In genomic region chr3R:5647705-5648568, dm6 we compare ENCODE assay signal across 5 fruit fly cellular contexts.
A peak's percentile ranks its signal among the peaks of the same experiment; 100 is the strongest.
TF ChIP-seq lines count a peak whose summit lies in the region.

No protein-coding gene starts in this region.

- no peak for TF ChIP-seq CTCF in whole organism, embryonic (GFP tag; optimal IDR thresholded peaks at IDR 0.05; lab: Kevin White, UChicago)

TF ChIP-seq in whole organism, adult, 20 proteins besides CTCF, POLR2A, EP300 and RAD21 (continues in another document):
- TF ChIP-seq CG12768 (GFP tag; optimal IDR thresholded peaks at IDR 0.05; lab: Kevin White, UChicago) (peak; percentile 15), CG7101 (tag; optimal IDR thresholded peaks at IDR 0.05; lab: Kevin White, UChicago) (peak; percentile 22), tj (GFP tag; optimal IDR thresholded peaks at IDR 0.05; lab: Kevin White, UChicago) (peak; percentile 25), CG7045 (GFP tag; optimal IDR thresholded peaks at IDR 0.05; lab: Kevin White, UChicago) (no peak), pad (GFP tag; optimal IDR thresholded peaks at IDR 0.05; lab: Kevin White, UChicago) (peak; percentile 26), cnc (optimal IDR thresholded peaks at IDR 0.05; lab: Kevin White, UChicago) (no peak), cic (GFP tag; optimal IDR thresholded peaks at IDR 0.05; lab: Kevin White, UChicago) (no peak), CG1620 (GFP tag; optimal IDR thresholded peaks at IDR 0.05; lab: Kevin White, UChicago) (peak; percentile 4), kay (GFP tag; lab: Kevin White, UChicago; ENCODE audit: borderline replicate concordance) (no peak), CG14711 (tag; optimal IDR thresholded peaks at IDR 0.05; lab: Kevin White, UChicago) (no peak), bab1 (GFP tag; optimal IDR thresholded peaks at IDR 0.05; lab: Kevin White, UChicago) (no peak), Clk (GFP tag; optimal IDR thresholded peaks at IDR 0.05; lab: Kevin White, UChicago) (no peak), CG5204 (GFP tag; optimal IDR thresholded peaks at IDR 0.05; lab: Kevin White, UChicago) (no peak), Mnt (GFP tag; optimal IDR thresholded peaks at IDR 0.05; lab: Kevin White, UChicago) (peak; percentile 41), CG33017 (tag; optimal IDR thresholded peaks at IDR 0.05; lab: Kevin White, UChicago) (peak; percentile 46), Crg-1 (GFP tag; optimal IDR thresholded peaks at IDR 0.05; lab: Kevin White, UChicago) (no peak), toe (GFP tag; optimal IDR thresholded peaks at IDR 0.05; lab: Kevin White, UChicago) (no peak), Hr96 (GFP tag; optimal IDR thresholded peaks at IDR 0.05; lab: Kevin White, UChicago) (no peak), CG11617 (GFP tag; optimal IDR thresholded peaks at IDR 0.05; lab: Kevin White, UChicago) (no peak)

TF ChIP-seq in whole organism, embryonic, 481 proteins besides CTCF, POLR2A, EP300 and RAD21 (continues in another document):
- TF ChIP-seq Lpt (GFP tag; optimal IDR thresholded peaks at IDR 0.05; lab: Kevin White, UChicago) (no peak), Optix (GFP tag; IDR thresholded peaks at IDR 0.05; lab: Robert Waterston, UW) (no peak), CG1832 (GFP tag; optimal IDR thresholded peaks at IDR 0.05; lab: Kevin White, UChicago) (peak; percentile 49), sr (GFP tag; IDR thresholded peaks at IDR 0.05; lab: Robert Waterston, UW) (peak; percentile 85), MBD-R2 (GFP tag; IDR thresholded peaks at IDR 0.05; lab: Robert Waterston, UW) (0 out of 2 replicates have a peak, but pooled peaks have one; percentile 6), Gsc (GFP tag; IDR thresholded peaks at IDR 0.05; lab: Robert Waterston, UW) (no peak), Doc2 (GFP tag; IDR thresholded peaks at IDR 0.05; lab: Robert Waterston, UW) (no peak), cad (GFP tag; optimal IDR thresholded peaks at IDR 0.05; lab: Kevin White, UChicago) (no peak), CG3995 (GFP tag; optimal IDR thresholded peaks at IDR 0.05; lab: Kevin White, UChicago) (no peak), Antp (GFP tag; optimal IDR thresholded peaks at IDR 0.05; lab: Kevin White, UChicago) (no peak), otp (GFP tag; IDR thresholded peaks at IDR 0.05; lab: Robert Waterston, UW) (no peak), ssp (GFP tag; IDR thresholded peaks at IDR 0.05; lab: Robert Waterston, UW) (no peak), CG6813 (GFP tag; optimal IDR thresholded peaks at IDR 0.05; lab: Kevin White, UChicago) (no peak), CG8290 (GFP tag; optimal IDR thresholded peaks at IDR 0.05; lab: Kevin White, UChicago) (no peak), CG8290 (tag; optimal IDR thresholded peaks at IDR 0.05; lab: Kevin White, UChicago) (no peak), bab2 (GFP tag; optimal IDR thresholded peaks at IDR 0.05; lab: Kevin White, UChicago) (no peak), crol (GFP tag; IDR thresholded peaks at IDR 0.05; lab: Robert Waterston, UW) (peak; percentile 72), Poxn (GFP tag; IDR thresholded peaks at IDR 0.05; lab: Robert Waterston, UW) (no peak), Dp (GFP tag; optimal IDR thresholded peaks at IDR 0.05; lab: Kevin White, UChicago) (no peak), Asciz (GFP tag; optimal IDR thresholded peaks at IDR 0.05; lab: Kevin White, UChicago) (no peak)

TF ChIP-seq in whole organism, prepupa, 60 proteins besides CTCF, POLR2A, EP300 and RAD21 (continues in another document):
- peak; percentile 10; the same call in 1 of the 2 replicates for TF ChIP-seq CG15336 (GFP tag; IDR thresholded peaks at IDR 0.05; lab: Robert Waterston, UW)
- TF ChIP-seq esn (GFP tag; optimal IDR thresholded peaks at IDR 0.05; lab: Kevin White, UChicago) = peak; percentile 28
- 0 out of 2 replicates have a peak, but pooled peaks have one; percentile 11 for TF ChIP-seq Gug (GFP tag; IDR thresholded peaks at IDR 0.05; lab: Robert Waterston, UW)
- no peak for TF ChIP-seq CG10631 (GFP tag; optimal IDR thresholded peaks at IDR 0.05; lab: Kevin White, UChicago)
- no peak for TF ChIP-seq CG3919 (GFP tag; optimal IDR thresholded peaks at IDR 0.05; lab: Kevin White, UChicago)
- peak; percentile 18 for TF ChIP-seq Sox14 (GFP tag; optimal IDR thresholded peaks at IDR 0.05; lab: Kevin White, UChicago)
- TF ChIP-seq cyc (GFP tag; optimal IDR thresholded peaks at IDR 0.05; lab: Kevin White, UChicago) = peak; percentile 7
- peak; percentile 41 for TF ChIP-seq fkh (GFP tag; optimal IDR thresholded peaks at IDR 0.05; lab: Kevin White, UChicago)
- TF ChIP-seq salr (GFP tag; optimal IDR thresholded peaks at IDR 0.05; lab: Kevin White, UChicago) = no peak
- no peak for TF ChIP-seq eg (GFP tag; IDR thresholded peaks at IDR 0.05; lab: Robert Waterston, UW)
- peak; percentile 88 for TF ChIP-seq svp (GFP tag; lab: Kevin White, UChicago)
- TF ChIP-seq Eip75B (GFP tag; optimal IDR thresholded peaks at IDR 0.05; lab: Kevin White, UChicago) = no peak
- TF ChIP-seq spab (GFP tag; optimal IDR thresholded peaks at IDR 0.05; lab: Kevin White, UChicago) = no peak
- TF ChIP-seq CG31627 (GFP tag; optimal IDR thresholded peaks at IDR 0.05; lab: Kevin White, UChicago) = peak; percentile 24
- TF ChIP-seq Sox102F (GFP tag; optimal IDR thresholded peaks at IDR 0.05; lab: Kevin White, UChicago) = no peak
- TF ChIP-seq vri (GFP tag; optimal IDR thresholded peaks at IDR 0.05; lab: Kevin White, UChicago) = peak; percentile 22
- TF ChIP-seq CG1621 (tag; optimal IDR thresholded peaks at IDR 0.05; lab: Kevin White, UChicago) = no peak
- no peak for TF ChIP-seq acj6 (GFP tag; optimal IDR thresholded peaks at IDR 0.05; lab: Kevin White, UChicago)
- no peak for TF ChIP-seq CG4318 (GFP tag; optimal IDR thresholded peaks at IDR 0.05; lab: Kevin White, UChicago)
- peak; percentile 83 for TF ChIP-seq Eip78C (GFP tag; lab: Kevin White, UChicago)

TF ChIP-seq in whole organism, pupa, 21 proteins besides CTCF, POLR2A, EP300 and RAD21:
- TF ChIP-seq CG32121 (GFP tag; IDR thresholded peaks at IDR 0.05; lab: Robert Waterston, UW) = 0 out of 2 replicates have a peak, but pooled peaks have one; percentile 41
- no peak for TF ChIP-seq CG15710 (tag; optimal IDR thresholded peaks at IDR 0.05; lab: Kevin White, UChicago)
- no peak for TF ChIP-seq fd96Ca (GFP tag; IDR thresholded peaks at IDR 0.05; lab: Robert Waterston, UW)
- TF ChIP-seq CG4496 (GFP tag; IDR thresholded peaks at IDR 0.05; lab: Robert Waterston, UW) = 0 out of 3 replicates have a peak, but pooled peaks have one; percentile 21

TF ChIP-seq in whole organism, wandering third instar larva, 38 proteins besides CTCF, POLR2A, EP300 and RAD21:
- TF ChIP-seq ey (GFP tag; optimal IDR thresholded peaks at IDR 0.05; lab: Kevin White, UChicago) = peak; percentile 31
- peak in 1 of 2 experiments; percentile 36 for TF ChIP-seq foxo (GFP tag; optimal IDR thresholded peaks at IDR 0.05; lab: Kevin White, UChicago)
- peak; percentile 49 for TF ChIP-seq br (GFP tag; optimal IDR thresholded peaks at IDR 0.05; lab: Kevin White, UChicago)
- no peak for TF ChIP-seq Rel (GFP tag; optimal IDR thresholded peaks at IDR 0.05; lab: Kevin White, UChicago)
- TF ChIP-seq Rel (tag; optimal IDR thresholded peaks at IDR 0.05; lab: Kevin White, UChicago) = peak; percentile 10
- TF ChIP-seq h (GFP tag; optimal IDR thresholded peaks at IDR 0.05; lab: Kevin White, UChicago) = peak; percentile 66
- peak; percentile 35 for TF ChIP-seq HLH106 (tag; optimal IDR thresholded peaks at IDR 0.05; lab: Kevin White, UChicago)
- no peak for TF ChIP-seq GATAd (GFP tag; optimal IDR thresholded peaks at IDR 0.05; lab: Kevin White, UChicago)
- TF ChIP-seq fru (GFP tag; optimal IDR thresholded peaks at IDR 0.05; lab: Kevin White, UChicago) = no peak
- peak; percentile 31 for TF ChIP-seq rgr (GFP tag; optimal IDR thresholded peaks at IDR 0.05; lab: Kevin White, UChicago)
- TF ChIP-seq OdsH (GFP tag; optimal IDR thresholded peaks at IDR 0.05; lab: Kevin White, UChicago) = peak; percentile 18
- no peak for TF ChIP-seq Hr83 (GFP tag; optimal IDR thresholded peaks at IDR 0.05; lab: Kevin White, UChicago; ENCODE audit: poor library complexity, severe bottlenecking)
- peak; percentile 46 for TF ChIP-seq N (GFP tag; optimal IDR thresholded peaks at IDR 0.05; lab: Kevin White, UChicago)
- no peak for TF ChIP-seq tai (GFP tag; optimal IDR thresholded peaks at IDR 0.05; lab: Kevin White, UChicago)
- TF ChIP-seq Jra (GFP tag; optimal IDR thresholded peaks at IDR 0.05; lab: Kevin White, UChicago) = peak; percentile 26
